Worm (Caenorhabditis elegans): ENCODE data around the gene srh-98.

Gene srh-98

ce11 chrV:16235647-16236046 lies at the start of gene srh-98:
Gene srh-98 (minus strand): TSS chrV:16235747.
- TF ChIP-seq flt-1 (GFP tag; IDR thresholded peaks at IDR 0.05) (no peak), hmg-4 (GFP tag; optimal IDR thresholded peaks at IDR 0.05) (no peak), tbx-11 (GFP tag; IDR thresholded peaks at IDR 0.05) (no peak), ceh-13 (GFP tag; optimal IDR thresholded peaks at IDR 0.05) (no peak), ceh-36 (tag; optimal IDR thresholded peaks at IDR 0.05) (no peak), tbx-37 (GFP tag; conservative IDR thresholded peaks at IDR 0.05) (no peak)

- TF ChIP-seq ets-7 (tag; optimal IDR thresholded peaks at IDR 0.05) (no peak), hmbx-1 (tag; optimal IDR thresholded peaks at IDR 0.05) (no peak), B0310.2 (tag; optimal IDR thresholded peaks at IDR 0.05) (no peak), ceh-13 (GFP tag; optimal IDR thresholded peaks at IDR 0.05) (no peak), pes-1 (GFP tag; IDR thresholded peaks at IDR 0.05) (no peak), scrt-1 (GFP tag; IDR thresholded peaks at IDR 0.05) (no peak), tbx-37 (GFP tag; conservative IDR thresholded peaks at IDR 0.05) (no peak), hnd-1 (tag; optimal IDR thresholded peaks at IDR 0.05) (no peak)
Measured at ce11 chrV:16282147-16282546, 46.6 kb upstream of the srh-98 start, which contains the start of gene F28G4.2. Gene F28G4.2 (minus strand): TSS chrV:16282321.

DNA sequence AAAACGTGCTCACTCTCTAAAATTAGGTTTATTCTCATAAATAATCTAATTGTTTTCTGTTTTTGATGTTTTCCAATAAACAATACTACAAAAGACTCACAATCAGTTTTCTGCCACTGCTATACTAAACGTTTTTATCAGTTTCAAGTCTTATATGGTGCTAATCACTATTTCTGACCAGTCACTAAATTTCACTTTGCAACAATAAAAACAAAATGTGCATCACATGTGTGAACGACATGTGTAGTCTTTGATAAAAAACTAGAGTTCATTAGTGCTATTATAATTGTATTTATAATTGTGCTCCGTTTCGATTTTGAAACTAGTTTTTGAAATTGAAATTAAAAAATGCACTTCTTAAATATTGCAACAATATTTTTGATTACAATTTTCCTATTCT lies 42.4 kb upstream of the srh-98 start, which contains the start of gene cyp-37B1:
TSS of gene cyp-37B1 (plus strand) at position 199 of the 400 bp plus-strand sequence.
- no peak for TF ChIP-seq flt-1 (GFP tag; IDR thresholded peaks at IDR 0.05)
- no peak for TF ChIP-seq scrt-1 (GFP tag; IDR thresholded peaks at IDR 0.05)
- TF ChIP-seq ceh-36 (tag; optimal IDR thresholded peaks at IDR 0.05): no peak
- no peak for TF ChIP-seq tra-4 (tag; optimal IDR thresholded peaks at IDR 0.05)
- TF ChIP-seq tbx-37 (GFP tag; conservative IDR thresholded peaks at IDR 0.05): no peak
- TF ChIP-seq hmbx-1 (tag; optimal IDR thresholded peaks at IDR 0.05): no peak

DNA sequence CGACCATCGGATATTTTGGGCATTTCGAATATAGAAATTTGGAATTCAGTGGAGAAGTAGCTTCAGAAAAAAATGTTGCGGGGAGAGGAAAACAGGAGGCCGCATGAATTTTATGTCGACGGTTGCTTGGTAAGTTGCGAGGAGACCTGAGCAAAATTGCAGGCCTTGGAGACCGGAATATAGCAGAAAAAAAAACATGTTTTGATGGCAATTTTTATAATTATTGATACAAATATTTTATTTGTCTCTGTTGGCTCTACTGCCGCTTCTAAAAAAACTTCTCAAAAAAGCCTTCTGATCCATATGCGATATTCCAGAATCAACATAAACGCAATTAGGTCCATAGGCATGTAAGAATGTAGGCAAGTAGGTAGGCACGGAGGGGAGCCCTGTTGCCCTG lies 39.8 kb upstream of the srh-98 start, which contains the start of gene pacl-1:
TSS of gene pacl-1 (minus strand) at position 101 of the 400 bp plus-strand sequence.
- TF ChIP-seq hnd-1 (tag; optimal IDR thresholded peaks at IDR 0.05): no peak
- TF ChIP-seq hmbx-1 (tag; optimal IDR thresholded peaks at IDR 0.05): no peak
- no peak for TF ChIP-seq flt-1 (GFP tag; IDR thresholded peaks at IDR 0.05)
- TF ChIP-seq ceh-13 (GFP tag; optimal IDR thresholded peaks at IDR 0.05): no peak
- no peak for TF ChIP-seq ceh-36 (tag; optimal IDR thresholded peaks at IDR 0.05)
- TF ChIP-seq B0310.2 (tag; optimal IDR thresholded peaks at IDR 0.05): no peak
- TF ChIP-seq pes-1 (GFP tag; IDR thresholded peaks at IDR 0.05): no peak
- no peak for TF ChIP-seq tra-4 (tag; optimal IDR thresholded peaks at IDR 0.05)
- no peak for TF ChIP-seq aly-1 (tag; optimal IDR thresholded peaks at IDR 0.05)
- no peak for TF ChIP-seq F13C5.2 (tag; optimal IDR thresholded peaks at IDR 0.05)
- no peak for TF ChIP-seq hmg-4 (GFP tag; optimal IDR thresholded peaks at IDR 0.05)
- no peak for TF ChIP-seq ets-7 (tag; optimal IDR thresholded peaks at IDR 0.05)
- TF ChIP-seq scrt-1 (GFP tag; IDR thresholded peaks at IDR 0.05): no peak
- TF ChIP-seq ama-1 (optimal IDR thresholded peaks at IDR 0.05): no peak
- no peak for TF ChIP-seq tbx-37 (GFP tag; conservative IDR thresholded peaks at IDR 0.05)
- no peak for TF ChIP-seq tbx-11 (GFP tag; IDR thresholded peaks at IDR 0.05)
- TF ChIP-seq sea-1 (GFP tag; conservative IDR thresholded peaks at IDR 0.05): no peak

DNA sequence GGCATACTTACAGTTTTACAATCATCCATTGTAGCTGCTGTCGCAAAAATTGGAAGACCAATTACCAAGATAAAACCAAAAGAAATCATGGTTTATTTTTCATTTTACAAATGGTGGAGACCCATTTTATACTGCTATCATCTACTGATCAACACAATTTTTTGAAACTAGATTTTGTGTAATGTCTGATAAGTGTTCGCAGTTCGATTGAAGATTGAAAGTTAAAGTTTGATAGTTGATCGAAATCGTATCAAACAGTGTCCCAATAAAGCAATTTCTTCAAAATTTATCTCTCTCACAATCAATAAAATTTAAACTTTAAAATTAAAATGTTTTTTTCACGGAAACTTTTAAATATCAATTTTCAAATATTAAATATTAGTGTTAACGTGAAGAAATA lies 35.6 kb upstream of the srh-98 start, which contains the start of gene T13F3.6:
TSS of gene T13F3.6 (minus strand) at position 101 of the 400 bp plus-strand sequence.
- no peak for TF ChIP-seq tbx-11 (GFP tag; IDR thresholded peaks at IDR 0.05)

ce11 chrV:16269556-16269955 lies 34.0 kb upstream of the srh-98 start, which contains the start of the genes fbxa-2 and T13F3.8:
Gene fbxa-2 (minus strand): TSS chrV:16269656.
Gene T13F3.8 (plus strand): TSS chrV:16269800.
- TF ChIP-seq tbx-11 (GFP tag; IDR thresholded peaks at IDR 0.05): no peak
- TF ChIP-seq pes-1 (GFP tag; IDR thresholded peaks at IDR 0.05): no peak
- TF ChIP-seq hnd-1 (tag; optimal IDR thresholded peaks at IDR 0.05): no peak
- no peak for TF ChIP-seq ets-7 (tag; optimal IDR thresholded peaks at IDR 0.05)
- no peak for TF ChIP-seq tbx-37 (GFP tag; conservative IDR thresholded peaks at IDR 0.05)
- TF ChIP-seq tra-4 (tag; optimal IDR thresholded peaks at IDR 0.05): no peak
- TF ChIP-seq scrt-1 (GFP tag; IDR thresholded peaks at IDR 0.05): no peak
- no peak for TF ChIP-seq aly-1 (tag; optimal IDR thresholded peaks at IDR 0.05)
- TF ChIP-seq hmg-4 (GFP tag; optimal IDR thresholded peaks at IDR 0.05): no peak
- TF ChIP-seq flt-1 (GFP tag; IDR thresholded peaks at IDR 0.05): no peak
- TF ChIP-seq B0310.2 (tag; optimal IDR thresholded peaks at IDR 0.05): no peak
- TF ChIP-seq ama-1 (optimal IDR thresholded peaks at IDR 0.05): no peak
- no peak for TF ChIP-seq ceh-36 (tag; optimal IDR thresholded peaks at IDR 0.05)
- TF ChIP-seq hmbx-1 (tag; optimal IDR thresholded peaks at IDR 0.05): no peak
- no peak for TF ChIP-seq F13C5.2 (tag; optimal IDR thresholded peaks at IDR 0.05)

DNA sequence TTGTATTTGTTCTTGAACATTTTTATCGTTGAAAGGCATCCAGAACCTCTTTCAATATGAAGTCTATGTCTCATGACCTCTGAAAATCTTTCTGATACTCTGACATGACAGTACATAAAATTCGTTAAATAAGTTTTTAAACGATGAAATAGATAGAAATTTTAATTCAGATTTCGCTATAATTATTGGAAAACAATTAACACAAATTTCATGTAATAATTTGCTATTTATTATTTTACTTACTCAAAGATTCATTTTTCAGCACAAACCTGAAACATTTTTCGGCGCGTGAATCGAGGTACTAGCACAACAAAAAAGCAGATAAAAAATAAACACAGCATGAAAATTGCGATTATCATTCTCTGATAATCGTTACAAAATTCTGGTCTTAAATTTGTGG lies 31.0 kb upstream of the srh-98 start, which contains the start of gene T13F3.4:
TSS of gene T13F3.4 (minus strand) at position 101 of the 400 bp plus-strand sequence.
- TF ChIP-seq flt-1 (GFP tag; IDR thresholded peaks at IDR 0.05): no peak
- TF ChIP-seq ets-7 (tag; optimal IDR thresholded peaks at IDR 0.05): no peak

ce11 chrV:16259684-16260083 lies 24.1 kb upstream of the srh-98 start, which contains the start of gene nhr-127:
Gene nhr-127 (plus strand): TSS chrV:16259984.
- TF ChIP-seq B0310.2 (tag; optimal IDR thresholded peaks at IDR 0.05) (no peak), sea-1 (GFP tag; conservative IDR thresholded peaks at IDR 0.05) (no peak), ama-1 (optimal IDR thresholded peaks at IDR 0.05) (no peak), scrt-1 (GFP tag; IDR thresholded peaks at IDR 0.05) (no peak), ceh-13 (GFP tag; optimal IDR thresholded peaks at IDR 0.05) (no peak)

- TF ChIP-seq flt-1 (GFP tag; IDR thresholded peaks at IDR 0.05): no peak
- TF ChIP-seq ceh-36 (tag; optimal IDR thresholded peaks at IDR 0.05): no peak
- no peak for TF ChIP-seq hnd-1 (tag; optimal IDR thresholded peaks at IDR 0.05)
- no peak for TF ChIP-seq hmg-4 (GFP tag; optimal IDR thresholded peaks at IDR 0.05)
- TF ChIP-seq scrt-1 (GFP tag; IDR thresholded peaks at IDR 0.05): no peak
- TF ChIP-seq B0310.2 (tag; optimal IDR thresholded peaks at IDR 0.05): no peak
- no peak for TF ChIP-seq F13C5.2 (tag; optimal IDR thresholded peaks at IDR 0.05)
- no peak for TF ChIP-seq pes-1 (GFP tag; IDR thresholded peaks at IDR 0.05)
- TF ChIP-seq aly-1 (tag; optimal IDR thresholded peaks at IDR 0.05): no peak
- no peak for TF ChIP-seq tra-4 (tag; optimal IDR thresholded peaks at IDR 0.05)
- no peak for TF ChIP-seq ceh-13 (GFP tag; optimal IDR thresholded peaks at IDR 0.05)
- TF ChIP-seq ama-1 (optimal IDR thresholded peaks at IDR 0.05): no peak
Measured at ce11 chrV:16258142-16258541, 22.6 kb upstream of the srh-98 start, which contains the start of gene nhr-218. Gene nhr-218 (plus strand): TSS chrV:16258442.
